Worm (Caenorhabditis elegans) whole organism, L1 larva: ENCODE data around the gene F33E11.3.

Source experiments
- C04F5.9 ChIP-seq: sonication (generic microtip); optimal IDR thresholded peaks from 2 replicates; lab custom pipeline; 2016; ENCODE audit warnings: missing genetic modification characterization, missing compliant biosample characterization
- C16A3.4 ChIP-seq: fragments of 150-350 bp; optimal IDR thresholded peaks from 2 replicates; lab custom pipeline; 2014; ENCODE audit warnings: missing biosample characterization, missing genetic modification characterization
- F16B12.6 ChIP-seq: fragments of 150-350 bp; optimal IDR thresholded peaks from 2 replicates; lab custom pipeline; 2014; ENCODE audit warnings: missing biosample characterization, missing genetic modification characterization
- Y116A8C.19 ChIP-seq: sonication (generic microtip); optimal IDR thresholded peaks from 2 replicates; lab custom pipeline; 2016; ENCODE audit warnings: missing compliant biosample characterization, missing genetic modification characterization, borderline replicate concordance
- ama-1 ChIP-seq: fragments of 150-350 bp; optimal IDR thresholded peaks from 2 replicates; lab custom pipeline; 2014
- blmp-1 ChIP-seq: fragments of 150-350 bp; optimal IDR thresholded peaks from 2 replicates; lab custom pipeline; 2014; ENCODE audit warnings: missing biosample characterization, missing genetic modification characterization
- ceh-63 ChIP-seq: fragments of 200-800 bp; sonication (Bioruptor generic); optimal IDR thresholded peaks from 2 replicates; lab custom pipeline; 2018; ENCODE audit warnings: mild to moderate bottlenecking, missing genetic modification characterization, missing compliant biosample characterization
- ceh-8 ChIP-seq: fragments of 200-800 bp; sonication (Bioruptor generic); optimal IDR thresholded peaks from 2 replicates; lab custom pipeline; 2018; ENCODE audit warnings: mild to moderate bottlenecking, missing genetic modification characterization, moderate library complexity, missing compliant biosample characterization
- ceh-82 ChIP-seq, 3 experiments: fragments of 150-350 bp in 1 of 3; sonication (generic microtip) in 2 of 3; optimal IDR thresholded peaks; 2 replicates each; lab custom pipeline; 2014 to 2017; ENCODE audit warnings: missing biosample characterization in 3 of 3, missing genetic modification characterization in 3 of 3
- ceh-90 ChIP-seq: sonication (generic microtip); optimal IDR thresholded peaks from 2 replicates; lab custom pipeline; 2016; ENCODE audit warnings: missing genetic modification characterization, missing compliant biosample characterization
- ces-1 ChIP-seq: fragments of 150-350 bp; optimal IDR thresholded peaks from 2 replicates; lab custom pipeline; 2014; ENCODE audit warnings: missing biosample characterization, missing genetic modification reagents, missing genetic modification characterization
- dsc-1 ChIP-seq: sonication (generic microtip); optimal IDR thresholded peaks from 2 replicates; lab custom pipeline; 2016; ENCODE audit warnings: mild to moderate bottlenecking, missing genetic modification characterization, missing compliant biosample characterization
- efl-1 ChIP-seq, 4 experiments: fragments of 150-350 bp; optimal IDR thresholded peaks in 3 of 4; peaks in 1 of 4; 1 replicate in 1 of 4; 2 replicates in 3 of 4; lab custom pipeline; 2014; ENCODE audit warnings: missing biosample characterization in 2 of 4, missing genetic modification characterization in 2 of 4, missing genetic modification reagents in 2 of 4
- elt-3 ChIP-seq, 6 experiments: fragments of 150-350 bp in 1 of 6; sonication (generic microtip); optimal IDR thresholded peaks; 2 replicates each; lab custom pipeline; 2017 to 2018; ENCODE audit warnings: missing biosample characterization in 6 of 6, missing genetic modification characterization in 6 of 6, inconsistent platforms in 1 of 6
- ets-5 ChIP-seq: fragments of 200-800 bp; sonication (Bioruptor generic); IDR thresholded peaks from 2 replicates; pipeline ENCODE4 v1.3.6; 2022; ENCODE audit warnings: missing genetic modification characterization, missing compliant biosample characterization
- fkh-10 ChIP-seq: sonication (generic microtip); optimal IDR thresholded peaks from 2 replicates; lab custom pipeline; 2017; ENCODE audit warnings: missing biosample characterization, missing genetic modification reagents, missing genetic modification characterization
- fkh-4 ChIP-seq: sonication (generic microtip); optimal IDR thresholded peaks from 2 replicates; lab custom pipeline; 2016; ENCODE audit warnings: missing compliant biosample characterization, missing genetic modification characterization, borderline replicate concordance
- fkh-8 ChIP-seq: sonication (generic microtip); optimal IDR thresholded peaks from 2 replicates; lab custom pipeline; 2016; ENCODE audit warnings: mild to moderate bottlenecking, missing genetic modification characterization, missing compliant biosample characterization
- grh-1 ChIP-seq: fragments of 200-800 bp; sonication (Bioruptor generic); IDR thresholded peaks from 2 replicates; pipeline ENCODE4 v1.3.6; 2022; ENCODE audit warnings: missing genetic modification reagents, missing genetic modification characterization, missing compliant biosample characterization
- hlh-4 ChIP-seq: sonication (generic microtip); optimal IDR thresholded peaks from 2 replicates; lab custom pipeline; 2016; ENCODE audit warnings: mild to moderate bottlenecking, missing genetic modification characterization, missing compliant biosample characterization
- hpl-2 ChIP-seq: fragments of 150-350 bp; optimal IDR thresholded peaks from 2 replicates; lab custom pipeline; 2014; ENCODE audit warnings: missing biosample characterization, missing genetic modification reagents, missing genetic modification characterization
- lin-13 ChIP-seq: fragments of 150-350 bp; optimal IDR thresholded peaks from 2 replicates; lab custom pipeline; 2014; ENCODE audit warnings: missing biosample characterization, missing genetic modification reagents, missing genetic modification characterization
- lin-14 ChIP-seq: fragments of 200-800 bp; sonication (Bioruptor generic); optimal IDR thresholded peaks from 2 replicates; lab custom pipeline; 2018; ENCODE audit warnings: mild to moderate bottlenecking, missing genetic modification characterization, moderate library complexity, missing compliant biosample characterization
- lin-35 ChIP-seq, 2 experiments: fragments of 150-350 bp; optimal IDR thresholded peaks; 2 replicates each; lab custom pipeline; 2014; ENCODE audit warnings: missing biosample characterization in 2 of 2, missing genetic modification characterization in 2 of 2, missing genetic modification reagents in 2 of 2
- lin-39 ChIP-seq: fragments of 150-350 bp; optimal IDR thresholded peaks from 2 replicates; lab custom pipeline; 2014; ENCODE audit warnings: missing biosample characterization, missing genetic modification reagents, missing genetic modification characterization
- lir-3 ChIP-seq: sonication (generic microtip); optimal IDR thresholded peaks from 2 replicates; lab custom pipeline; 2016; ENCODE audit warnings: mild to moderate bottlenecking, missing genetic modification characterization, moderate library complexity, missing compliant biosample characterization; ENCODE audit not compliant: poor library complexity
- lsy-2 ChIP-seq, 2 experiments: fragments of 150-350 bp; optimal IDR thresholded peaks; 2 replicates each; lab custom pipeline; 2014; ENCODE audit warnings: missing biosample characterization in 2 of 2, missing genetic modification characterization in 2 of 2
- mdl-1 ChIP-seq, 2 experiments: fragments of 150-350 bp; optimal IDR thresholded peaks; 2 replicates each; lab custom pipeline; 2014 to 2017; ENCODE audit warnings: missing biosample characterization in 2 of 2, missing genetic modification characterization in 2 of 2, inconsistent platforms in 1 of 2
- mef-2 ChIP-seq: fragments of 150-350 bp; optimal IDR thresholded peaks from 2 replicates; lab custom pipeline; 2014; ENCODE audit warnings: missing biosample characterization, missing genetic modification characterization
- mep-1 ChIP-seq: fragments of 150-350 bp; optimal IDR thresholded peaks from 2 replicates; lab custom pipeline; 2014; ENCODE audit warnings: missing biosample characterization, missing genetic modification characterization
- nhr-11 ChIP-seq: fragments of 150-350 bp; optimal IDR thresholded peaks from 2 replicates; lab custom pipeline; 2014; ENCODE audit warnings: missing biosample characterization, missing genetic modification characterization
- nhr-12 ChIP-seq: sonication (generic microtip); optimal IDR thresholded peaks from 2 replicates; lab custom pipeline; 2017; ENCODE audit warnings: missing biosample characterization, missing genetic modification characterization
- nhr-19 ChIP-seq: fragments of 200-800 bp; sonication (Bioruptor generic); conservative IDR thresholded peaks from 2 replicates; pipeline ENCODE4 v1.3.6; 2022; ENCODE audit warnings: missing genetic modification characterization, missing compliant biosample characterization
- nhr-20 ChIP-seq: sonication (generic microtip); optimal IDR thresholded peaks from 2 replicates; lab custom pipeline; 2016; ENCODE audit warnings: mild to moderate bottlenecking, missing genetic modification characterization, missing compliant biosample characterization
- nhr-237 ChIP-seq: fragments of 150-350 bp; optimal IDR thresholded peaks from 2 replicates; lab custom pipeline; 2014; ENCODE audit warnings: missing biosample characterization, missing genetic modification characterization
- nhr-28 ChIP-seq: fragments of 150-350 bp; optimal IDR thresholded peaks from 2 replicates; lab custom pipeline; 2014; ENCODE audit warnings: missing biosample characterization, missing genetic modification characterization
- nhr-77 ChIP-seq: fragments of 150-350 bp; optimal IDR thresholded peaks from 2 replicates; lab custom pipeline; 2014; ENCODE audit warnings: missing biosample characterization, missing genetic modification characterization
- nhr-84 ChIP-seq: sonication (generic microtip); optimal IDR thresholded peaks from 2 replicates; lab custom pipeline; 2017; ENCODE audit warnings: missing biosample characterization, missing genetic modification characterization
- nhr-85 ChIP-seq: sonication (generic microtip); peaks from one replicate; lab custom pipeline; 2016; ENCODE audit warnings: missing genetic modification characterization, inconsistent platforms, missing compliant biosample characterization
- pax-3 ChIP-seq: fragments of 200-800 bp; sonication (Bioruptor generic); optimal IDR thresholded peaks from 2 replicates; lab custom pipeline; 2018; ENCODE audit warnings: mild to moderate bottlenecking, missing genetic modification characterization, moderate library complexity, missing compliant biosample characterization
- rnt-1 ChIP-seq: sonication (generic microtip); optimal IDR thresholded peaks from 2 replicates; lab custom pipeline; 2016; ENCODE audit warnings: mild to moderate bottlenecking, missing genetic modification characterization, moderate library complexity, missing compliant biosample characterization
- snu-23 ChIP-seq: sonication (generic microtip); optimal IDR thresholded peaks from 2 replicates; lab custom pipeline; 2016; ENCODE audit warnings: missing genetic modification characterization, missing compliant biosample characterization
- sptf-1 ChIP-seq: fragments of 150-350 bp; optimal IDR thresholded peaks from 2 replicates; lab custom pipeline; 2014; ENCODE audit warnings: missing biosample characterization, missing genetic modification characterization
- sup-37 ChIP-seq: fragments of 200-800 bp; sonication (Bioruptor generic); optimal IDR thresholded peaks from 2 replicates; lab custom pipeline; 2018; ENCODE audit warnings: mild to moderate bottlenecking, missing genetic modification characterization, missing compliant biosample characterization
- swsn-7 ChIP-seq: sonication (generic microtip); optimal IDR thresholded peaks from 2 replicates; lab custom pipeline; 2016; ENCODE audit warnings: missing genetic modification characterization, missing compliant biosample characterization
- tlp-1 ChIP-seq: fragments of 150-350 bp; optimal IDR thresholded peaks from 2 replicates; lab custom pipeline; 2014; ENCODE audit warnings: missing biosample characterization, missing genetic modification characterization
- unc-130 ChIP-seq: fragments of 150-350 bp; optimal IDR thresholded peaks from 2 replicates; lab custom pipeline; 2017; ENCODE audit warnings: missing biosample characterization, missing genetic modification characterization, inconsistent platforms
- unc-86 ChIP-seq: sonication (generic microtip); optimal IDR thresholded peaks from 2 replicates; lab custom pipeline; 2016; ENCODE audit warnings: missing genetic modification characterization, missing compliant biosample characterization
- vab-15 ChIP-seq: sonication (generic microtip); optimal IDR thresholded peaks from 2 replicates; lab custom pipeline; 2017; ENCODE audit warnings: missing genotype, mild to moderate bottlenecking, missing genetic modification characterization, missing compliant biosample characterization
- xbp-1 ChIP-seq: sonication (generic microtip); optimal IDR thresholded peaks from 2 replicates; lab custom pipeline; 2016; ENCODE audit warnings: missing genetic modification characterization, missing compliant biosample characterization
- zag-1 ChIP-seq: fragments of 150-350 bp; optimal IDR thresholded peaks from 2 replicates; lab custom pipeline; 2014; ENCODE audit warnings: missing biosample characterization, missing genetic modification characterization
- zip-4 ChIP-seq: fragments of 200-800 bp; sonication (Bioruptor generic); optimal IDR thresholded peaks from 2 replicates; lab custom pipeline; 2018; ENCODE audit warnings: mild to moderate bottlenecking, missing genetic modification characterization, moderate library complexity, missing compliant biosample characterization
- ztf-11 ChIP-seq, 2 experiments: sonication (generic microtip); optimal IDR thresholded peaks; 2 replicates each; lab custom pipeline; 2016 to 2017; ENCODE audit warnings: missing genetic modification characterization in 2 of 2, missing biosample characterization in 1 of 2, missing compliant biosample characterization in 1 of 2

Gene F33E11.3

DNA sequence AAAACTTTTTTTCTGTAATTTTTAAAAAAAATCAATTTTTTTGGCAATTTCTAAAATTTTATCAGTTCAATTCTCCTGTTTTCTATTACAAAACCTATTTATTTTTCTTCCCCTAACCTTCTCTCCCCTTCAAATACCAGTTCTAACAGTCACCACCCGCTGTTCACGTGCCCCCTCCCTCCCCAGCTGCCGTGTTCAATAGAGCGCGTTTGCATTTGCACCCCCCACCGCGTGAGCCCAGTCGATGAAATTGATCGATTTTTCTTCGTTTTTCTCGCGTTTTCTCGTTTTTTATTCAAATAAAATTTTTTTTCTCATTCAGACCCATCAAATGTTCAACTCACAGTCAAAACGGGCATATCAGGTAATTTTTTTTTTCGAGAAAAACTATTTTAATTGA, 44.5 kb upstream of the F33E11.3 start, which contains the start of gene atg-9 (continued):
- no peak for TF ChIP-seq fkh-4 (tag; lab: Kevin White, UChicago)
- TF ChIP-seq mdl-1 (tag; optimal IDR thresholded peaks at IDR 0.05; lab: Kevin White, UChicago) = peak in 1 of 2 experiments; percentile 98
- peak; percentile 88 for TF ChIP-seq grh-1 (GFP tag; lab: Robert Waterston, UW)
- TF ChIP-seq lin-39 (tag; lab: Kevin White, UChicago) = no peak
- peak; percentile 56 to 85 for TF ChIP-seq lin-35 (GFP tag; optimal IDR thresholded peaks at IDR 0.05; lab: Kevin White, UChicago)
- TF ChIP-seq nhr-85 (tag; lab: Kevin White, UChicago) = peak; percentile 89
- TF ChIP-seq hlh-4 (tag; lab: Kevin White, UChicago) = no peak
- peak; percentile 67 for TF ChIP-seq ama-1 (lab: Kevin White, UChicago)
- TF ChIP-seq fkh-10 = no peak
- no peak for TF ChIP-seq zag-1 (tag; lab: Kevin White, UChicago)
- TF ChIP-seq ztf-11 (tag; optimal IDR thresholded peaks at IDR 0.05; lab: Kevin White, UChicago) = peak in 1 of 2 experiments; percentile 32
- peak; percentile 75 for TF ChIP-seq nhr-19
- no peak for TF ChIP-seq lir-3
- peak; percentile 3 for TF ChIP-seq ceh-8 (GFP tag; lab: Kevin White, UChicago)
- TF ChIP-seq lin-14 (GFP tag; lab: Kevin White, UChicago) = peak; percentile 97
- TF ChIP-seq sup-37 (GFP tag; lab: Kevin White, UChicago) = no peak
- TF ChIP-seq mep-1 (tag; lab: Kevin White, UChicago) = peak; percentile 88
- TF ChIP-seq xbp-1 = peak; percentile 40
- TF ChIP-seq C16A3.4 (tag; lab: Kevin White, UChicago) = peak; percentile 88
- no peak for TF ChIP-seq ets-5 (GFP tag; lab: Robert Waterston, UW)
- no peak for TF ChIP-seq tlp-1
- TF ChIP-seq ceh-82 (tag; optimal IDR thresholded peaks at IDR 0.05; lab: Kevin White, UChicago) = peak; percentile 42 to 78 (median 51)
- TF ChIP-seq ceh-63 (GFP tag; lab: Kevin White, UChicago) = no peak
- no peak for TF ChIP-seq ceh-90 (tag; lab: Kevin White, UChicago)
- TF ChIP-seq vab-15 (tag; lab: Kevin White, UChicago) = peak; percentile 69
- no peak for TF ChIP-seq hpl-2
- TF ChIP-seq F16B12.6 (tag; lab: Kevin White, UChicago) = peak; percentile 36
- peak; percentile 65 to 71 for TF ChIP-seq efl-1 (optimal IDR thresholded peaks at IDR 0.05; lab: Kevin White, UChicago)
- TF ChIP-seq efl-1 (GFP tag; optimal IDR thresholded peaks at IDR 0.05 in 1 of 2; lab: Kevin White, UChicago) = peak; percentile 68 to 96
- no peak for TF ChIP-seq zip-4
- TF ChIP-seq swsn-7 = peak; percentile 46
- no peak for TF ChIP-seq C04F5.9 (tag; lab: Kevin White, UChicago)
- no peak for TF ChIP-seq nhr-12 (tag; lab: Kevin White, UChicago)
- no peak for TF ChIP-seq nhr-84
- peak; percentile 68 for TF ChIP-seq fkh-8 (tag; lab: Kevin White, UChicago)
- no peak for TF ChIP-seq Y116A8C.19
- TF ChIP-seq elt-3 (tag; optimal IDR thresholded peaks at IDR 0.05; lab: Kevin White, UChicago) = peak in 3 of 6 experiments; percentile 47 to 70 (median 64)
- peak; percentile 61 for TF ChIP-seq rnt-1 (tag; lab: Kevin White, UChicago)
- peak; percentile 75 for TF ChIP-seq snu-23
- TF ChIP-seq blmp-1 = peak; percentile 72
- TF ChIP-seq lsy-2 (tag; optimal IDR thresholded peaks at IDR 0.05; lab: Kevin White, UChicago) = peak; percentile 70 to 77
- TF ChIP-seq sptf-1 (tag; lab: Kevin White, UChicago) = no peak
- peak; percentile 9 for TF ChIP-seq nhr-237 (tag; lab: Kevin White, UChicago)
- TF ChIP-seq unc-130 (tag; lab: Kevin White, UChicago) = peak; percentile 56
- peak; percentile 80 for TF ChIP-seq lin-13 (GFP tag; lab: Kevin White, UChicago)
- no peak for TF ChIP-seq nhr-28 (tag; lab: Kevin White, UChicago)
- no peak for TF ChIP-seq ces-1 (GFP tag; lab: Kevin White, UChicago)
- TF ChIP-seq unc-86 (tag; lab: Kevin White, UChicago) = peak; percentile 3
- peak; percentile 78 for TF ChIP-seq nhr-20
- TF ChIP-seq pax-3 (tag; lab: Kevin White, UChicago) = no peak
- TF ChIP-seq mef-2 = no peak
- peak; percentile 58 for TF ChIP-seq nhr-77 (tag; lab: Kevin White, UChicago)
- TF ChIP-seq dsc-1 (tag; lab: Kevin White, UChicago) = peak; percentile 33
- TF ChIP-seq nhr-11 = no peak
